Fruit fly (Drosophila melanogaster): ENCODE data around the gene CG9386.

Gene CG9386

DNA sequence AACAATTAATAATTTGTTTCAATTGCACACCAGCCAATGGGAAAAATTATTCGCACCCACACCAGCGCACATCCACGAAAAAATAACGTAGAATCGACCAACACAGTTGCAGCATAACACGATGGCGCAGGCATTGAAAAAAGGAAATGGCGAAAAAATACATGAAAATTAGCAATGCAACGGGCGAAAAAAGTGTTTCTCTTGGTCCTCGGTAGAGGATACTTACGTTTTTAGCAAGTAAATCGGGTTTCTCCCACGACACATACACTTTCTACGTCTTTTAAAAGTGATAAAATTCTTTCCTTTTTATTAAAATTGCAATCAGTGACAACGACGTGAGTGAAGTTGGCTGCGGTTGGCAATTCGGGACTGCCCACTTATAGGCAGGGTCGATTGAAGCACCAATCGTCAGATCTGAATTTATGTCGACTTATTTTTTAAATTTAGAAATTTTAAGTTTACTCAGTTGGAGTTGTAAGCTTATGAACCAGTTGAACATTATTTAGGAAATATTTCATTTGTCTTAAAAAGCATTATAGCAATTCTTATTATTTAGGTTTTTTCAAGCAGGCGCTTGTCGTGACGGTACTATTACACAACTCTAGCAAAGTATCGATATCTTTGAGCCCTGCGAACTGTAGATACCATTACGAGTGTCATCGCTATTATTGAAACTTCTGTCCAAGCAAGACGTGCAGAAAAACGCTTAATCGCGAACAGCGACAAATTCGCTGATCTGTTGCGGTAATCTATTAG is 22.4 kb upstream of the CG9386 start, which contains the start of the genes Kap-alpha3 and Son (continued):
- TF ChIP-seq CG14965 (GFP tag; optimal IDR thresholded peaks at IDR 0.05; ENCODE audit: borderline replicate concordance): peak; percentile 62
- TF ChIP-seq MBD-R2 (GFP tag; IDR thresholded peaks at IDR 0.05): peak; percentile 67; the same call in 1 of the 2 replicates
- TF ChIP-seq trem (tag; optimal IDR thresholded peaks at IDR 0.05): peak; percentile 100
- TF ChIP-seq CG34224 (GFP tag; IDR thresholded peaks at IDR 0.05; ENCODE audit: partially characterized antibody): peak; percentile 82
- peak; percentile 72 for TF ChIP-seq CG5953 (GFP tag; IDR thresholded peaks at IDR 0.05)
- TF ChIP-seq CG9797 (GFP tag; optimal IDR thresholded peaks at IDR 0.05): peak; percentile 73
- TF ChIP-seq stc (GFP tag; IDR thresholded peaks at IDR 0.05): peak; percentile 83
- peak; percentile 95 for TF ChIP-seq Camta (GFP tag; optimal IDR thresholded peaks at IDR 0.05)
- TF ChIP-seq CG16813 (GFP tag; IDR thresholded peaks at IDR 0.05; ENCODE audit: partially characterized antibody): peak; percentile 88
- TF ChIP-seq CG10321 (GFP tag; IDR thresholded peaks at IDR 0.05): peak; percentile 72
- TF ChIP-seq CG10959 (GFP tag; IDR thresholded peaks at IDR 0.05): peak; percentile 78
- peak; percentile 95 for TF ChIP-seq HmgZ (tag; optimal IDR thresholded peaks at IDR 0.05)
- TF ChIP-seq CG11695 (GFP tag; IDR thresholded peaks at IDR 0.05): peak; percentile 79
- peak; percentile 72 for TF ChIP-seq CG7928 (GFP tag; optimal IDR thresholded peaks at IDR 0.05)
- no peak for TF ChIP-seq eve (GFP tag; optimal IDR thresholded peaks at IDR 0.05)
- TF ChIP-seq hth (optimal IDR thresholded peaks at IDR 0.05): no peak
- peak; percentile 82 for TF ChIP-seq gt (GFP tag; IDR thresholded peaks at IDR 0.05)
- peak; percentile 93 for TF ChIP-seq CG8089 (GFP tag; optimal IDR thresholded peaks at IDR 0.05)
- TF ChIP-seq Chrac-16 (GFP tag; optimal IDR thresholded peaks at IDR 0.05): peak; percentile 88
- peak; percentile 47; the same call in 1 of the 2 replicates for TF ChIP-seq Drgx (GFP tag; IDR thresholded peaks at IDR 0.05)
- TF ChIP-seq pan (optimal IDR thresholded peaks at IDR 0.05): no peak
- peak in 1 of 2 experiments; percentile 85 for TF ChIP-seq pan (GFP tag; optimal IDR thresholded peaks at IDR 0.05 in 1 of 2, IDR thresholded peaks at IDR 0.05 in 1 of 2)
- peak; percentile 74 for TF ChIP-seq dati (GFP tag; IDR thresholded peaks at IDR 0.05)
- peak; percentile 98 for TF ChIP-seq kni (GFP tag; optimal IDR thresholded peaks at IDR 0.05)
- peak; percentile 84 for TF ChIP-seq CG8388 (GFP tag; optimal IDR thresholded peaks at IDR 0.05)
- TF ChIP-seq inv (GFP tag; IDR thresholded peaks at IDR 0.05; ENCODE audit: partially characterized antibody): peak; percentile 87
- peak; percentile 92 for TF ChIP-seq H15 (GFP tag; IDR thresholded peaks at IDR 0.05)
- peak; percentile 93 for TF ChIP-seq MESR4 (GFP tag; optimal IDR thresholded peaks at IDR 0.05)
- TF ChIP-seq en (GFP tag; optimal IDR thresholded peaks at IDR 0.05): peak; percentile 85
- peak; percentile 92 for TF ChIP-seq CoRest (tag; optimal IDR thresholded peaks at IDR 0.05)
- TF ChIP-seq peb (GFP tag; IDR thresholded peaks at IDR 0.05): peak; percentile 67; the same call in 1 of the 2 replicates
- TF ChIP-seq CG30431 (GFP tag; optimal IDR thresholded peaks at IDR 0.05): peak; percentile 90
- TF ChIP-seq HLH3B (GFP tag; IDR thresholded peaks at IDR 0.05): peak; percentile 85
- TF ChIP-seq Poxn (GFP tag; IDR thresholded peaks at IDR 0.05): peak; percentile 69
- TF ChIP-seq tll (GFP tag; optimal IDR thresholded peaks at IDR 0.05): peak; percentile 37 to 79
- TF ChIP-seq CG3847 (GFP tag; IDR thresholded peaks at IDR 0.05): peak; percentile 93
- peak; percentile 80 for TF ChIP-seq CG14667 (GFP tag; IDR thresholded peaks at IDR 0.05)
- TF ChIP-seq CG12744 (GFP tag; optimal IDR thresholded peaks at IDR 0.05): peak; percentile 91
- no peak for TF ChIP-seq Tbp (GFP tag; optimal IDR thresholded peaks at IDR 0.05)
- peak; percentile 93 for TF ChIP-seq Xbp1 (GFP tag; optimal IDR thresholded peaks at IDR 0.05)
- peak; percentile 82 for TF ChIP-seq ftz-f1 (GFP tag; optimal IDR thresholded peaks at IDR 0.05)
- peak; percentile 98 for TF ChIP-seq CG13775 (GFP tag; optimal IDR thresholded peaks at IDR 0.05)
- peak; percentile 90 for TF ChIP-seq NFAT (GFP tag; IDR thresholded peaks at IDR 0.05)
- peak; percentile 90 for TF ChIP-seq Asciz (GFP tag; optimal IDR thresholded peaks at IDR 0.05)
- TF ChIP-seq Dfd (GFP tag; optimal IDR thresholded peaks at IDR 0.05): no peak
- TF ChIP-seq CG1529 (GFP tag; optimal IDR thresholded peaks at IDR 0.05): peak; percentile 88
- peak; percentile 87 for TF ChIP-seq Rx (GFP tag; IDR thresholded peaks at IDR 0.05)
- peak; percentile 68 for TF ChIP-seq gsb (GFP tag; IDR thresholded peaks at IDR 0.05)
- peak; percentile 97 for TF ChIP-seq B-H2 (GFP tag; optimal IDR thresholded peaks at IDR 0.05)
- TF ChIP-seq CG32532 (GFP tag; IDR thresholded peaks at IDR 0.05): peak; percentile 89

Data from whole organism, embryonic.